Fruit fly (Drosophila melanogaster) whole organism, larva: ENCODE measurements around the gene sr.

ENCODE experiments used
- noc ChIP-seq: fragments of 200-800 bp; sonication (Bioruptor generic); optimal IDR thresholded peaks from 3 replicates; lab custom pipeline; 2019; ENCODE audit warnings: missing biosample characterization, mild to moderate bottlenecking, missing genetic modification characterization, moderate library complexity

Gene sr

DNA sequence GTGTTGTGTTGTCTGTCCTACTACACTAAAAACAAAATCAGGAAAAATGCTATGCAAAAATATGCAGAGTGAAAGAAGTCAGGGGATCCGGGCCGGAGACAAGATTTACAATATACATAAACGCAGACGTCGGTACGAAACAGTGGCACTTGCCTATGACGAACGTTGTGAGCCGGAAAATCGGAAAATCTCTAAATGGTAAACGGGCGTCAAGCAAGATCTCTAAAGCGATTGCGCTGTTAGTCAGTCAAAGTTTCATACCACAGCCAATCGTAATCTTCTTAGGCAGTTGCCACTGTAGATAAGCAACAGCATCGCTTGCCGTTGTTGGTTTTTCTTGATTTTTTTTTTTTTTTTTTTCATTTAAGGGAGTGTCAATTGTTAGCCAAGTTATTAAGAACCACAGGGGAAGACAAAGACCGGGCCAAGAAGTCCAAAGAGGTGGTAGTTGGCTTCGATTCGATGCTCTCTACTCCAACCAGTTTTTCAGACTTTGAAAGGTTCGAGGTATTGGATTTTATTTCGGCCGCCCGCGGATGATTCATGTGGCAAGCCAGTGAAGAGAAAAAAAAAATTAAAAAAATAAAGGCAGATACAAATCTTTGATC, 34.5 kb downstream of the sr start:
- TF ChIP-seq noc (tag; lab: Kevin White, UChicago), result peak; percentile 73

DNA sequence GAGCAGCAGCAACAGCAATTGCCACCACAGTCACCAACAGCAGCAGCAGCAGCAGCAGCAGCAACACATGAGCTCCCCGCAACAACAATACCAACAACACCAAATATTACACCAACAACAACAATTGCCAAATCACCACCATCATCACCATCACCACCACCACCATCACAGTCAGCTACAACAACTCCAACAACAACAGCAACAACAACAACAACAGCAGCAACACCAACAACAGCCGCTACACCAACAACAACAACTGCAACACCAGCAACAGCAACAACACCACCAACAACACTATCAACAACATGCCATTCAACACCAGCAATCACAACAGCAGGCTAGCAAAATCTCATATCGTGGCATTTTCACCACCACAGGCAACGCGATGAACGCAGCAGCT, 40.1 kb downstream of the sr start:
- TF ChIP-seq noc (tag; lab: Kevin White, UChicago), result no peak

DNA sequence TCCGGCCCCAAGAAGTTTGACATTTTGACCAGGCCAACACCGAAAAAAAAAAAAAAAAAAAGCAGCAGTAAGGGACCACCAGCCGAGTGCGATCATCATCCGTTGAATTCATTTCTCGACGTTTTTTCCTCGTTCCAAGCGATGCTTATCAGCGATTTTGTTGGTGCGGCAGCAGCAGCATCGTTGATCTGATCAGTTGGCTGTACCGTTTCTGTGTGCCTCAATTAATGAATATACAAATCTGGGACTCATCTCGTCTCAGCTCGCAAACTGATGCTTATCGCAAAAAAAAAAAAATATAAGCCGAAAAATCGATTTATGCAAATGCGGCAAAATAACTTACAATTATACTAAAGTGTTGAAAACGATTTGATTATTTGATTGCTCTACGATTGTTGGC, 54.2 kb downstream of the sr start:
- TF ChIP-seq noc (tag; lab: Kevin White, UChicago), result no peak

DNA sequence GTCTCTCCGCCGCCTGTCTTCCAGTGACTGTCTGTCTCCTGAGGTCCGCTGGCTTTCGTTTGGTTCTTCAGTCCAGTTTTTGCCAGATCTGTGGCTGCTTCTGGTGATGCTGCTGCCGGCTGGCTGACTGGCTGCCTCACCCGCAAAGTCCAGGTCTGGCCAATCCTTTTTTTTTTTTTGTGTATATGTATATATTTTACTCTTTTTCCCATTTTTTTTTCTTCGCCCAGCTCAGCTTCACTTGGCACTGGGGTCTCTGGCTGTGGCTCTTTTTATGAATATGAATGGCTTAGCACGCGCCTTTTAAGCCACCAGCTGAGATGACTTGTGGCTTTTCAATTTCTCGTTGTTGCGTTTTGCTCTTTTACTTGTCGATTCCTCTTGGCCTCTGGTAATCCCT, 56.0 kb downstream of the sr start:
- TF ChIP-seq noc (tag; lab: Kevin White, UChicago), result no peak

DNA sequence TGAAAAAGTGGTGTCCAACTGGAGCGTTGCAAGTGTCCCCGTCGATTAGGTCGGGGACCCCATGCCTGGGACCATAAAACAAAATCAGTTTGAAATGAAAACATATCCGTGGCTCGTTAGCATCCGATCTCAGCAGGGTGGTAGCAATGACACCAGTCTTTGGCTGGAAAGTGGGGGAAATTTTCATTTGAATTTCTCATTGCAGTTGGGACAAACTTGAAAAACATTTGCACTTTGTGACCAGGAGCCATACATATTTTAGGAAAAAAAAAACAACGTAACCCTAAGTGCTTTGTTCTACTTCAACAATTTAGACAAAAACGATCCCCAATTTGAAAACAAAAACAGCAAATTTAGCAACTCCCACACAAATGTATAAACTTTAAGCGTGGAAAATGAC, 61.2 kb downstream of the sr start, which contains the start of gene CG14316:
TSS of gene CG14316 (plus strand) at position 301 of the 400 bp plus-strand sequence.
- TF ChIP-seq noc (tag; lab: Kevin White, UChicago), result no peak

DNA sequence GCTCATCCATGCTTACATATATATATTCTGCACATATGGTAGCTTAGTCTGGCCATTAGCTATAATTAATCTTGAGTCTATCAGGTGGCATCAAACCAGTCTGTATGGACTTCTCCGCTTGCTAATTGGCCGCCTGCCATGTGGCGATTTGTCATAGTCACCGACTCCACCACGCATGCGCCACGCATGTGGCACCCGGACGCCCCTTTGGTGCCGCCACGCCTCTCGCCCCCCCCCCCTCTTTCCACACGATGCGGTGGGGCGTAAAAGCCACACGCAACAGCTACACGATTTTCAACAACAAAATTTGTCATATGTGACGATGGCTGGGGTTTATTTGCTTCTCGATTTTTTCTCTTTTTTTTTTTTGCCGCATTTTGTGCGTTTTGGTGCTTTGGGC, 63.1 kb downstream of the sr start:
- no peak for TF ChIP-seq noc (tag; lab: Kevin White, UChicago)

DNA sequence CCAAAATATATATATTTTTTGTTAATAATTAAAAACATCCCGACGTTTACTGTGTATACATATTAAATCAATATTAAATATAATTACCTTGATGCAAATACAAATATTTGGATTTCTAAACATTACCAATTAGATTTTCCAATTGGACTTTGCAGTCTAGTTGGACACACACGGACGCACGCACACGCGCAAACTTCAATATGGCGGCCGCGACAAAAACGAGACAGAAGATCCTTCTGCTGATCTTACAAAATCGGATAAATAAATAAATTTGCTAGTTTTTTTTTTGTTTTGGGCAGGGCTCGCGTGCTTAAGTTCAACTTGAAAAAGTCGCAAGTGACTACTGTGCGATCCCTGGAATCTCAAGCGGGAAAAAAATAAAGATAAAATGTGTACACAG, 66.0 kb downstream of the sr start:
- no peak for TF ChIP-seq noc (tag; lab: Kevin White, UChicago)

DNA sequence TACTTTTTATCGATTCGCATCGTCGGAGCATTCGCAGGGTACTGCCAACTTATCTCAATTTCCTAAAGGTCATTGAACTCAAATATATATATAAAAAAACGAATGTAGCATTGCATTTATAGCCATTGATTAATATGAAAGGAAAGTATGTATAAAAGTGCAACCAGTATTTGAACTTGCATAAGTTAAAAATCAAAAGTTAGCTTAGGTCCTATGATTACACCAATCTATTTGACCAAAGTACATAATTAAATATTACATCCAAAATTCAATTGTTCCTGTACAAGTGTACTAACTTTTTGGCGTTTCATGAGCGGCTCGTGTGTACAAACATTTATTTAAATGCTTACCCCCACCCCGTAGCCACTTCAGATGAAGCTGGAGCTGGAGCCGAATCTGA, 66.9 kb downstream of the sr start:
- no peak for TF ChIP-seq noc (tag; lab: Kevin White, UChicago)

DNA sequence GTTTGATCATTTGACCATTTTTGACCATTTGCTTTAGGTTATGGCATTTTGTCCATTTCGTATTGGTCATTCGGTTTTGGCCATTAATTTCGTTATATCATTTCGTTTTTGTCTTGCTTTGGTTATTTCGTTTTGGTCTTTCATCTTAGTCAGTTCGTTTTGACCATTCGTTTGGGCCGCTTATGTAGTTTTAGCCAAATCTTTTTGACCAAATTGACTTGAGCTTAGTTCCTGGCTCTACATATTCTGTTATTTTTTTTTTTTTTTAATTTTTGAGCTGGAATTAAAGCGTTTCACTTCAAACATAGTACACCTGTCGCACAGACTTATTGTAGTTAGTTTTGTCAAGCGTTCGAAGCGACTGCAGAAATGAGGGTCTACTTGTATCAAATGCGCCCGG, 67.8 kb downstream of the sr start, which contains the start of gene CG14315:
TSS of gene CG14315 (plus strand) at position 301 of the 400 bp plus-strand sequence.
- no peak for TF ChIP-seq noc (tag; lab: Kevin White, UChicago)

DNA sequence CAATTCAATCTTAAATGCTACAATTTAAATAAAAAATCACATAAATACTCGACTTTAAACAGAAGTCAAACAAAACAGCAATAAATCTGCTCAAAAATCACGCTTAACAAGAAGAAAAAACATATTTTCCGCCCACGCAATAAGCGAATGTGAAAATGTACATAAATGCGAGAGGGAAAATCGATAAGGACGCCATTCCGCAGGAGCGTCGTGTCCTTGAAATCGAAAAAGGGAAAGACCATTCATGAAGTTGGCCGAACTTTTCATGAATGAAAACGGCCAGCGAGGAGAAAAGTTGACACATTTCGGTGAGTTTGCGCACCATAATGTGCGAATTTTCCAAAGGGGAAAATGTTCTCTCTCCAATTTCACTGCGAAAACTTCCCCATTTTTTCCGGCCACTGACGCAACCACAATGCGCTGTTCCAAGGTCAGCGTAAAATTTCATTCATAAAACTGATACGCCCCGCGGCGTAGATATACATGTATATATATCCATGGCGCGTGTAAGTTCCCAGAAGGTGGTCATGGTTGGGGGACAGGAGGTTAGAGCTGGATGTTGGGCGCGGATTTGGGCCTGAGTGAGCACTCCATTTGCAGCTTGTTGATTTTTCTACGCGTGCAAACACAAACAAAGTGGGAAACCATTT, 69.7 kb downstream of the sr start:
- TF ChIP-seq noc (tag; lab: Kevin White, UChicago), result no peak

DNA sequence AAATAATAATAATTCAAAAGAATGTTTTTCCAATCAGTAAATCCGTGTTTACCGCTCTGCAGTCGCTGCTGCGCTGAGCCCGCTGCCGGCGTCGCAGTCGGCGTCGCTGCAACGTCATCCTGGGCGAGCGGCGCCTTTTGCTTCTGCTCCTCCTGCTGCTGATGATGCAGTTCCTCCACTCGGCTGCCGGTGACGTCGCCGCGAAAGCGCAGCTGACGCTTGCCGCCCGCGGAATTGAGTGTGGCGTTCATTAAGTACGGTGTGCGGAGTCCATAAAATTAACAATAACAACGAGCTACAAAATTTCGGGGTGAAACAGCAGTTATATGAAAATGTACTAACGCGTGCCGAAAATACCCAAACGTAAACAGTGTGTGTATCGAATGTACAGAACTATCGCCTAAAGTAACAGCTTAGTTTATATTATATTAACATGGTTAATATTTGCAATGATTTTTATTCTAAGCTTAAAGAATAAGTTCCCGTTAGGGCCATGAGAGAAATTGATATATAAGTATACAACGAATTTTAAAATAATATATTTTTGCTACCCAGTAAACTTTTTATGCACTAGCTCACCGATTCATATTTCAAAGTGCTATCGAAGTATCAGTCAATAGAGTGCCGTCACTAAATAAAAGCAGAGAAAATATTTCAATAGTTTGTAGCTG, 73.6 kb downstream of the sr start, which contains the start of the genes CG7218 and Cbp20:
TSS of gene CG7218 (minus strand) at position 346 of the 671 bp plus-strand sequence.
TSS of gene Cbp20 (plus strand) at position 610 of the 671 bp plus-strand sequence.
- peak; percentile 31 for TF ChIP-seq noc (tag; lab: Kevin White, UChicago)

DNA sequence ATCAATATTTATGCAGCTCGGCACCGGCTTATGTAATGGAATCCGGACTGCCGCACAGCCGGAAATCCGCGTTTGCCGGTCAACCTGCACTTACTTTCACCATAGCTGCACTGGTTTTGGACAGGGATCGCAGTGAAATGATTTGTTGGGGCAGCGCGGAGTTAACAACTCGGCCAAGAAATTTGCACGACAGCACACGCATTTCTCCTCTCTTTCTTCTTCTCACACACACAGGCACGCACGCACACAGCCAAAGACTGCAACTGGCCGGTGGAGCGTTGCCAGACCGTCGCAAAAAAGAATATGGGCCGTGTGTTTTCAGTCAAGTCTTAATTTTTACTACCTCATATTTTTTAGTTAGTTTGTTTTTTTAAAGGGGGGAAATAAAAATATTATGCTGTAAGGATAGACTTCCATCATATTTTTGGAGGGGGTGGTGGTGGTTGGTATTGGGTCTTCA, 75.7 kb downstream of the sr start:
- peak; percentile 30 for TF ChIP-seq noc (tag; lab: Kevin White, UChicago)

DNA sequence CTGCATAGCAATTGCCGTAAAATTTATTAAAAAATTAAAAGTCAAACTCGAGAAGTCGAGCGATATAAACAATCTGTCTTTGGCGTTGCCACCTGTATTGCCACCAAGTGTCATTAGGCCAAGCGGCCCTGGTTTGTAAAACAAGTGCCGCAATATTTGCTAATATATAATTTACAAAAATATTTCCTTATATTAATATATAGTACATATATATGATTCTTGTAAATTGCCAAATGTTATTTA, 76.5 kb downstream of the sr start, which contains the start of the genes CG7215 and Prx5:
TSS of gene CG7215 (minus strand) at position 101 of the 243 bp plus-strand sequence.
TSS of gene Prx5 (minus strand) at position 101 of the 243 bp plus-strand sequence.
- TF ChIP-seq noc (tag; lab: Kevin White, UChicago), result no peak

DNA sequence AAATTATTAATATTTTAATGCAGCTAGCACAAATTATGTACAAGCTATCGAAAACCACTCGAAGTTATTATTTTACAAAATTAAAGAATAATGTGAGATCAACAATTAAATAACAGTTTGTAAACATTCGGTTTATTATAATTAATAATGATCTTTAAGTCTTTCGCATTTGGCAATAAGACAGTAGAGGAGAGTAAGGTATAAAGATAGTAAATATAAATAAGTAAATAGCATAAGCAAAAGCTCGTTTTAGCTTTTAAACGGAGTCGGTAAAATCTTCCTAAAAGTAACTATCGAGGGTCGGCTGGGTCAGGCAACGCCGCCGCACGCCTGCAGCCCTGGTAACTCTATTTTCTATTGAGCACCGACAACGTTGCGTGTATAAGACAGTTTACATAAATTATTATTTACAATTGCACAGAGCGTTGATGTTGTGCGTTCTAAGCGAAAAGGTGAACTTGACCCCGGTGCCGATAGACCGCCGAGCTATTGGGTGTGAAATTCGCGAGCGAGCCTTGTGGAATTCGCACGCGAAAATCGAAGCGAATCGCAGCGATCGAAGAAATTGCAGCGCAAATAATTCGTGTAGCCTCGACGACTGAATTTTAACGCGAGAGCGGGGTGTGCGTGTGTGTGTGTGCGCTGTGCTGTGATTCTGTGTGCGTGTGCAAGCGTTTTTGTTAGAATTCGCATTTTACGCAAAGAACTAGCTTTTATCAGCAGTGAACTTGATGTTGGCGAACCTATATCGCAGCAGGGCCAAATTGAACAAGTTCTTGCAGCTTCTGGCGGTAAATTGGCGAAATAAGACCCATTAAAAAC, 77.0 kb downstream of the sr start, which contains the start of gene wrd:
TSS of gene wrd (plus strand) at position 342 of the 822 bp plus-strand sequence.
- no peak for TF ChIP-seq noc (tag; lab: Kevin White, UChicago)

DNA sequence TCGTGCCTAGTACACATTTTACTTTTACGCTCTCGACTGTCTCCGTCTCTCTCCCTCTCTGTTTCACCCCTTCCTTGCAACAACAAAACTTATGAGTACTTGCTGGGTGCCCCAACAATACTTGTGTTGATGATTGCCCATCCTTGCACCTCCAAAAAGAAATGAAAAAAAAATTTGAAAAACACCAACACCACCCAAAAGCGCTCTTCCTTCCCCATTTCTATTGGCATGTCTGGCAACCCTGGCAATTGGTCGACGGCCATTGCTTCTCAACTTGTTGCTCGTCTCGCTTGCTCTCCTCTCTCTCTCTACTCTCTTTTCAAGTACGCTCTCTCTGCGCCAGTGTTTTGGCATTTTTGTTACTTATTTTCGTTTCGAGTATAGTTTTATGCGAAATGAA, 77.8 kb downstream of the sr start:
- TF ChIP-seq noc (tag; lab: Kevin White, UChicago), result peak; percentile 53
